Worm (Caenorhabditis elegans): Measurements from ENCODE around the gene C05C8.5.

- no peak for TF ChIP-seq pha-4 (GFP tag; IDR thresholded peaks at IDR 0.05)
- no peak for TF ChIP-seq pha-4 (tag; optimal IDR thresholded peaks at IDR 0.05)
- no peak for TF ChIP-seq nhr-237 (tag; optimal IDR thresholded peaks at IDR 0.05)
- no peak for TF ChIP-seq ceh-82 (tag; optimal IDR thresholded peaks at IDR 0.05)
- TF ChIP-seq Y5F2A.4 (GFP tag; optimal IDR thresholded peaks at IDR 0.05), result no peak
These were observed 11.5 kb downstream of the C05C8.5 start, which contains the start of gene C13F10.7 for ce11 chrV:7223152-7223551.
